Worm (Caenorhabditis elegans) whole organism, L1 larva: ENCODE data around the gene pqn-25.

Source experiments
- C16A3.4 ChIP-seq: fragments of 150-350 bp; optimal IDR thresholded peaks from 2 replicates; lab custom pipeline; 2014; ENCODE audit warnings: missing biosample characterization, missing genetic modification characterization
- C34B4.2 ChIP-seq: sonication (generic microtip); optimal IDR thresholded peaks from 2 replicates; lab custom pipeline; 2017; ENCODE audit warnings: mild to moderate bottlenecking, missing genetic modification characterization, missing compliant biosample characterization
- F16B12.6 ChIP-seq: fragments of 150-350 bp; optimal IDR thresholded peaks from 2 replicates; lab custom pipeline; 2014; ENCODE audit warnings: missing biosample characterization, missing genetic modification characterization
- Y116A8C.19 ChIP-seq: sonication (generic microtip); optimal IDR thresholded peaks from 2 replicates; lab custom pipeline; 2016; ENCODE audit warnings: missing compliant biosample characterization, missing genetic modification characterization, borderline replicate concordance
- aha-1 ChIP-seq: fragments of 150-350 bp; optimal IDR thresholded peaks from 2 replicates; lab custom pipeline; 2014; ENCODE audit warnings: missing biosample characterization, missing genetic modification characterization
- alr-1 ChIP-seq: fragments of 200-800 bp; sonication (Bioruptor generic); optimal IDR thresholded peaks from 2 replicates; lab custom pipeline; 2018; ENCODE audit warnings: borderline replicate concordance, mild to moderate bottlenecking, missing genetic modification characterization, missing compliant biosample characterization
- aly-2 ChIP-seq: fragments of 150-350 bp; optimal IDR thresholded peaks from 2 replicates; lab custom pipeline; 2014; ENCODE audit warnings: missing biosample characterization, missing genetic modification characterization
- ama-1 ChIP-seq: fragments of 150-350 bp; optimal IDR thresholded peaks from 2 replicates; lab custom pipeline; 2014
- ceh-8 ChIP-seq: fragments of 200-800 bp; sonication (Bioruptor generic); optimal IDR thresholded peaks from 2 replicates; lab custom pipeline; 2018; ENCODE audit warnings: mild to moderate bottlenecking, missing genetic modification characterization, moderate library complexity, missing compliant biosample characterization
- ceh-90 ChIP-seq: sonication (generic microtip); optimal IDR thresholded peaks from 2 replicates; lab custom pipeline; 2016; ENCODE audit warnings: missing genetic modification characterization, missing compliant biosample characterization
- dpl-1 ChIP-seq, 3 experiments: fragments of 150-350 bp in 2 of 3; sonication (generic microtip) in 1 of 3; optimal IDR thresholded peaks; 2 replicates each; lab custom pipeline; 2014 to 2017; ENCODE audit warnings: missing biosample characterization in 3 of 3, missing genetic modification characterization in 3 of 3, missing genetic modification reagents in 3 of 3
- egl-13 ChIP-seq: sonication (generic microtip); optimal IDR thresholded peaks from 2 replicates; lab custom pipeline; 2016; ENCODE audit warnings: missing genotype, missing genetic modification reagents, missing genetic modification characterization, missing compliant biosample characterization
- egl-27 ChIP-seq, 2 experiments: fragments of 150-350 bp in 1 of 2; sonication (generic microtip); optimal IDR thresholded peaks; 3 replicates each; lab custom pipeline; 2017 to 2018; ENCODE audit warnings: missing biosample characterization in 2 of 2, missing genetic modification characterization in 2 of 2, missing genetic modification reagents in 2 of 2
- elt-2 ChIP-seq: sonication (generic microtip); optimal IDR thresholded peaks from 2 replicates; lab custom pipeline; 2016; ENCODE audit warnings: missing genetic modification characterization, mild to moderate bottlenecking, inconsistent platforms, missing compliant biosample characterization, missing genetic modification reagents
- elt-3 ChIP-seq, 6 experiments: fragments of 150-350 bp in 1 of 6; sonication (generic microtip); optimal IDR thresholded peaks; 2 replicates each; lab custom pipeline; 2017 to 2018; ENCODE audit warnings: missing biosample characterization in 6 of 6, missing genetic modification characterization in 6 of 6, inconsistent platforms in 1 of 6
- ets-5 ChIP-seq: fragments of 200-800 bp; sonication (Bioruptor generic); IDR thresholded peaks from 2 replicates; pipeline ENCODE4 v1.3.6; 2022; ENCODE audit warnings: missing genetic modification characterization, missing compliant biosample characterization
- fkh-10 ChIP-seq: sonication (generic microtip); optimal IDR thresholded peaks from 2 replicates; lab custom pipeline; 2017; ENCODE audit warnings: missing biosample characterization, missing genetic modification reagents, missing genetic modification characterization
- fkh-4 ChIP-seq: sonication (generic microtip); optimal IDR thresholded peaks from 2 replicates; lab custom pipeline; 2016; ENCODE audit warnings: missing compliant biosample characterization, missing genetic modification characterization, borderline replicate concordance
- fkh-8 ChIP-seq: sonication (generic microtip); optimal IDR thresholded peaks from 2 replicates; lab custom pipeline; 2016; ENCODE audit warnings: mild to moderate bottlenecking, missing genetic modification characterization, missing compliant biosample characterization
- grh-1 ChIP-seq: fragments of 200-800 bp; sonication (Bioruptor generic); IDR thresholded peaks from 2 replicates; pipeline ENCODE4 v1.3.6; 2022; ENCODE audit warnings: missing genetic modification reagents, missing genetic modification characterization, missing compliant biosample characterization
- isw-1 ChIP-seq: fragments of 200-800 bp; sonication (Bioruptor generic); IDR thresholded peaks from 2 replicates; pipeline ENCODE4 v1.3.6; 2022; ENCODE audit warnings: missing genetic modification characterization, missing compliant biosample characterization
- jun-1 ChIP-seq: fragments of 150-350 bp; optimal IDR thresholded peaks from 2 replicates; lab custom pipeline; 2014; ENCODE audit warnings: missing biosample characterization, missing genetic modification reagents, missing genetic modification characterization
- lin-13 ChIP-seq: fragments of 150-350 bp; optimal IDR thresholded peaks from 2 replicates; lab custom pipeline; 2014; ENCODE audit warnings: missing biosample characterization, missing genetic modification reagents, missing genetic modification characterization
- lin-35 ChIP-seq, 2 experiments: fragments of 150-350 bp; optimal IDR thresholded peaks; 2 replicates each; lab custom pipeline; 2014; ENCODE audit warnings: missing biosample characterization in 2 of 2, missing genetic modification characterization in 2 of 2, missing genetic modification reagents in 2 of 2
- lir-3 ChIP-seq: sonication (generic microtip); optimal IDR thresholded peaks from 2 replicates; lab custom pipeline; 2016; ENCODE audit warnings: mild to moderate bottlenecking, missing genetic modification characterization, moderate library complexity, missing compliant biosample characterization; ENCODE audit not compliant: poor library complexity
- nhr-20 ChIP-seq: sonication (generic microtip); optimal IDR thresholded peaks from 2 replicates; lab custom pipeline; 2016; ENCODE audit warnings: mild to moderate bottlenecking, missing genetic modification characterization, missing compliant biosample characterization
- nhr-237 ChIP-seq: fragments of 150-350 bp; optimal IDR thresholded peaks from 2 replicates; lab custom pipeline; 2014; ENCODE audit warnings: missing biosample characterization, missing genetic modification characterization
- nhr-28 ChIP-seq: fragments of 150-350 bp; optimal IDR thresholded peaks from 2 replicates; lab custom pipeline; 2014; ENCODE audit warnings: missing biosample characterization, missing genetic modification characterization
- nhr-47 ChIP-seq: sonication (generic microtip); optimal IDR thresholded peaks from 2 replicates; lab custom pipeline; 2016; ENCODE audit warnings: mild to moderate bottlenecking, missing genetic modification characterization, moderate library complexity, missing compliant biosample characterization
- nhr-76 ChIP-seq: sonication (generic microtip); optimal IDR thresholded peaks from 2 replicates; lab custom pipeline; 2017; ENCODE audit warnings: missing biosample characterization, missing genetic modification characterization
- nhr-84 ChIP-seq: sonication (generic microtip); optimal IDR thresholded peaks from 2 replicates; lab custom pipeline; 2017; ENCODE audit warnings: missing biosample characterization, missing genetic modification characterization
- nhr-85 ChIP-seq: sonication (generic microtip); peaks from one replicate; lab custom pipeline; 2016; ENCODE audit warnings: missing genetic modification characterization, inconsistent platforms, missing compliant biosample characterization
- nhr-90 ChIP-seq: sonication (generic microtip); optimal IDR thresholded peaks from 2 replicates; lab custom pipeline; 2016; ENCODE audit warnings: mild to moderate bottlenecking, missing genetic modification characterization, missing compliant biosample characterization; ENCODE audit not compliant: poor library complexity
- pag-3 ChIP-seq: sonication (generic microtip); optimal IDR thresholded peaks from 2 replicates; lab custom pipeline; 2017; ENCODE audit warnings: missing genetic modification characterization, mild to moderate bottlenecking, missing compliant biosample characterization, antibody characterized with exemption, borderline replicate concordance; ENCODE audit not compliant: insufficient read depth
- pqm-1 ChIP-seq: sonication (generic microtip); optimal IDR thresholded peaks from 3 replicates; lab custom pipeline; 2017; ENCODE audit warnings: missing biosample characterization, missing genetic modification characterization
- skn-1 ChIP-seq: fragments of 150-350 bp; optimal IDR thresholded peaks from 2 replicates; lab custom pipeline; 2014; ENCODE audit warnings: missing biosample characterization, missing genetic modification characterization
- snu-23 ChIP-seq: sonication (generic microtip); optimal IDR thresholded peaks from 2 replicates; lab custom pipeline; 2016; ENCODE audit warnings: missing genetic modification characterization, missing compliant biosample characterization
- sox-4 ChIP-seq: sonication (generic microtip); optimal IDR thresholded peaks from 2 replicates; lab custom pipeline; 2016; ENCODE audit warnings: missing genetic modification characterization, missing compliant biosample characterization
- sptf-1 ChIP-seq: fragments of 150-350 bp; optimal IDR thresholded peaks from 2 replicates; lab custom pipeline; 2014; ENCODE audit warnings: missing biosample characterization, missing genetic modification characterization
- sup-37 ChIP-seq: fragments of 200-800 bp; sonication (Bioruptor generic); optimal IDR thresholded peaks from 2 replicates; lab custom pipeline; 2018; ENCODE audit warnings: mild to moderate bottlenecking, missing genetic modification characterization, missing compliant biosample characterization
- swsn-7 ChIP-seq: sonication (generic microtip); optimal IDR thresholded peaks from 2 replicates; lab custom pipeline; 2016; ENCODE audit warnings: missing genetic modification characterization, missing compliant biosample characterization
- unc-30 ChIP-seq: sonication (generic microtip); optimal IDR thresholded peaks from 2 replicates; lab custom pipeline; 2017; ENCODE audit warnings: missing biosample characterization, missing genetic modification characterization
- unc-86 ChIP-seq: sonication (generic microtip); optimal IDR thresholded peaks from 2 replicates; lab custom pipeline; 2016; ENCODE audit warnings: missing genetic modification characterization, missing compliant biosample characterization
- zip-4 ChIP-seq: fragments of 200-800 bp; sonication (Bioruptor generic); optimal IDR thresholded peaks from 2 replicates; lab custom pipeline; 2018; ENCODE audit warnings: mild to moderate bottlenecking, missing genetic modification characterization, moderate library complexity, missing compliant biosample characterization
- ztf-11 ChIP-seq, 2 experiments: sonication (generic microtip); optimal IDR thresholded peaks; 2 replicates each; lab custom pipeline; 2016 to 2017; ENCODE audit warnings: missing genetic modification characterization in 2 of 2, missing biosample characterization in 1 of 2, missing compliant biosample characterization in 1 of 2
- ztf-4 ChIP-seq: fragments of 150-350 bp; optimal IDR thresholded peaks from 2 replicates; lab custom pipeline; 2014; ENCODE audit warnings: missing biosample characterization, missing genetic modification characterization

pqn-25 gene

ce11 chrIII:5512502-5512901 lies at the start of gene pqn-25:
Gene pqn-25 (minus strand): TSS chrIII:5512602.
- TF ChIP-seq alr-1 (no peak), nhr-84 (tag; lab: Kevin White, UChicago) (no peak), ceh-90 (tag; lab: Kevin White, UChicago) (no peak), elt-2 (tag; lab: Kevin White, UChicago) (no peak), unc-86 (tag; lab: Kevin White, UChicago) (no peak), nhr-76 (no peak), C34B4.2 (tag; lab: Kevin White, UChicago) (no peak), Y116A8C.19 (tag; lab: Kevin White, UChicago) (no peak), fkh-10 (GFP tag; lab: Kevin White, UChicago) (no peak)
- TF ChIP-seq, all 84 proteins: peak for 0

ce11 chrIII:5557246-5557819 lies 44.9 kb upstream of the pqn-25 start, which contains the start of gene rpc-2:
Gene rpc-2 (plus strand): TSS chrIII:5557365.
- TF ChIP-seq nhr-85 (tag; lab: Kevin White, UChicago) (peak; percentile 1), unc-30 (no peak), aly-2 (tag; lab: Kevin White, UChicago) (no peak)

- TF ChIP-seq ama-1 (lab: Kevin White, UChicago) (no peak), nhr-28 (no peak), jun-1 (no peak), nhr-90 (tag; lab: Kevin White, UChicago) (peak; percentile 78), isw-1 (GFP tag; lab: Robert Waterston, UW) (peak; percentile 53; the same call in 1 of the 2 replicates), nhr-237 (tag; lab: Kevin White, UChicago) (no peak), grh-1 (GFP tag; lab: Robert Waterston, UW) (peak; percentile 52; the same call in 1 of the 2 replicates), elt-2 (tag; lab: Kevin White, UChicago) (peak; percentile 64), zip-4 (GFP tag; lab: Kevin White, UChicago) (peak; percentile 58), ztf-11 (tag; optimal IDR thresholded peaks at IDR 0.05; lab: Kevin White, UChicago) (peak in 1 of 2 experiments; percentile 76), C16A3.4 (tag; lab: Kevin White, UChicago) (peak; percentile 77), skn-1 (peak; percentile 52), elt-3 (tag; optimal IDR thresholded peaks at IDR 0.05; lab: Kevin White, UChicago) (peak in 1 of 6 experiments; percentile 61), nhr-85 (tag; lab: Kevin White, UChicago) (peak; percentile 89), lin-35 (GFP tag; optimal IDR thresholded peaks at IDR 0.05; lab: Kevin White, UChicago) (peak; percentile 44 to 64), ceh-90 (tag; lab: Kevin White, UChicago) (no peak), sptf-1 (no peak), fkh-4 (tag; lab: Kevin White, UChicago) (peak; percentile 17), nhr-20 (peak; percentile 90), egl-27 (tag; optimal IDR thresholded peaks at IDR 0.05; lab: Kevin White, UChicago) (no peak), swsn-7 (peak; percentile 84), unc-30 (no peak), ceh-8 (peak; percentile 74), lin-13 (peak; percentile 38), F16B12.6 (tag; lab: Kevin White, UChicago) (peak; percentile 24), dpl-1 (GFP tag; optimal IDR thresholded peaks at IDR 0.05; lab: Kevin White, UChicago) (peak; percentile 50 to 67 (median 58)), ztf-4 (tag; lab: Kevin White, UChicago) (peak; percentile 63), ets-5 (GFP tag; lab: Robert Waterston, UW) (no peak), aly-2 (tag; lab: Kevin White, UChicago) (no peak), fkh-8 (tag; lab: Kevin White, UChicago) (peak; percentile 23), sup-37 (no peak), C34B4.2 (tag; lab: Kevin White, UChicago) (no peak), sox-4 (tag; lab: Kevin White, UChicago) (peak; percentile 59), aha-1 (tag; lab: Kevin White, UChicago) (no peak), nhr-47 (tag; lab: Kevin White, UChicago) (peak; percentile 80), pag-3 (tag; lab: Kevin White, UChicago) (no peak), egl-13 (tag; lab: Kevin White, UChicago) (peak; percentile 70), snu-23 (GFP tag; lab: Kevin White, UChicago) (peak; percentile 89), lir-3 (tag; lab: Kevin White, UChicago) (peak; percentile 67), pqm-1 (tag; lab: Kevin White, UChicago) (no peak)
Observed at ce11 chrIII:5554884-5555500, 42.6 kb upstream of the pqn-25 start, which contains the start of the genes nmad-1 and hach-1. Gene nmad-1 (minus strand): TSS chrIII:5554934. Gene hach-1 (plus strand): TSS chrIII:5555450.
